Fruit fly (Drosophila melanogaster): ENCODE measurements around the gene Usp32.

Usp32 gene

DNA sequence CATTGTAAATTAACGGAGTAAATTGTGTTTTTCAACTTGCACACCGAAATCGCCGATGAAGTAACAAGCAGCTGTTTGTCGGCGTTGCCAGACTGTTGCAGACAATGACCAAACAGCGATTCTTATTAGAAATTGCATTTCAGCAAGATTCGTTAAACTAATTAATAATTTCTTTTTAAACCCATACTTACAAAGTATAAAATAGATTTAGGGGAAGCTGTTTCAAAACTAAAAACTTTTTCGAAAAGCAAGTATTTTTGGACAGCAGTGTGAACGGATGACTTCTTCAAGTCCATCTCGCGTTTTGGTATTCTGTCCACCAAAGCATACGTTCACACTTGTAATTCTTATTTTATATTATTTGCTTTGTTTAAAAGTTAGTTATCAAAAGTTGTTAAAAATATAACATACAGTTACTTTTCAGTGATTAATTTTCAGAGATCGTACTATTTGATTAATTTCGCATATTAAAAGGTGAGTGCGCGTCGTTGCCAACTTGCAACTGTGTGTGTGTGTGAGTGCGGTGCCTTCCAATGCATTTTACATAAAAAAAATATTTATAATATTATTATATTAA, 57.6 kb downstream of the Usp32 start, which contains the start of the genes CG8004 and RhoGDI (continued):
- TF ChIP-seq bigmax (GFP tag; optimal IDR thresholded peaks at IDR 0.05) (no peak), CG10267 (tag; optimal IDR thresholded peaks at IDR 0.05) (peak; percentile 78), CG10274 (GFP tag; optimal IDR thresholded peaks at IDR 0.05) (no peak), Eip74EF (GFP tag; optimal IDR thresholded peaks at IDR 0.05) (peak in 1 of 2 experiments; percentile 24), CG7556 (GFP tag; optimal IDR thresholded peaks at IDR 0.05) (peak; percentile 14), caup (GFP tag; optimal IDR thresholded peaks at IDR 0.05; ENCODE audit: severe bottlenecking) (peak; percentile 29), esg (GFP tag; conservative IDR thresholded peaks at IDR 0.05) (peak; percentile 51), Taf1 (GFP tag; IDR thresholded peaks at IDR 0.05) (peak; percentile 9; the same call in 1 of the 2 replicates), CG14050 (GFP tag; IDR thresholded peaks at IDR 0.05) (peak; percentile 43; the same call in 2 of the 3 replicates), CG10565 (GFP tag; optimal IDR thresholded peaks at IDR 0.05) (no peak), CG13123 (GFP tag; optimal IDR thresholded peaks at IDR 0.05) (peak; percentile 45), CG8281 (tag; optimal IDR thresholded peaks at IDR 0.05) (no peak), ara (GFP tag; IDR thresholded peaks at IDR 0.05) (no peak), Doc2 (GFP tag; IDR thresholded peaks at IDR 0.05) (no peak), nom (GFP tag; optimal IDR thresholded peaks at IDR 0.05) (peak; percentile 5), mld (GFP tag; IDR thresholded peaks at IDR 0.05; ENCODE audit: partially characterized antibody) (no peak), CG4424 (GFP tag; optimal IDR thresholded peaks at IDR 0.05) (peak; percentile 57), Sox100B (GFP tag; optimal IDR thresholded peaks at IDR 0.05) (no peak), CG17359 (tag; optimal IDR thresholded peaks at IDR 0.05) (peak; percentile 65), pho (GFP tag; optimal IDR thresholded peaks at IDR 0.05) (peak; percentile 76), Ravus (GFP tag; IDR thresholded peaks at IDR 0.05) (no peak), CG7839 (tag; optimal IDR thresholded peaks at IDR 0.05) (peak; percentile 60), Lpt (GFP tag; optimal IDR thresholded peaks at IDR 0.05) (no peak), CG1792 (GFP tag; optimal IDR thresholded peaks at IDR 0.05) (peak; percentile 42), vvl (GFP tag; IDR thresholded peaks at IDR 0.05) (peak; percentile 76), E2f2 (GFP tag; IDR thresholded peaks at IDR 0.05) (peak; percentile 52), CG17829 (tag; optimal IDR thresholded peaks at IDR 0.05) (peak; percentile 79), maf-S (GFP tag; optimal IDR thresholded peaks at IDR 0.05) (peak; percentile 61), CG10959 (GFP tag; IDR thresholded peaks at IDR 0.05) (no peak), Bgb (GFP tag; IDR thresholded peaks at IDR 0.05; ENCODE audit: partially characterized antibody) (no peak), Atf-2 (GFP tag; optimal IDR thresholded peaks at IDR 0.05) (peak; percentile 65), ase (GFP tag; IDR thresholded peaks at IDR 0.05) (no peak), CG2129 (GFP tag; IDR thresholded peaks at IDR 0.05; ENCODE audit: partially characterized antibody) (no peak), Atf6 (GFP tag; IDR thresholded peaks at IDR 0.05) (no peak; the same call in 1 of the 2 replicates), disco-r (GFP tag; optimal IDR thresholded peaks at IDR 0.05) (peak; percentile 35), slp2 (GFP tag; optimal IDR thresholded peaks at IDR 0.05) (peak; percentile 51), pan (optimal IDR thresholded peaks at IDR 0.05) (no peak), pan (GFP tag; optimal IDR thresholded peaks at IDR 0.05 in 1 of 2, IDR thresholded peaks at IDR 0.05 in 1 of 2) (peak in 1 of 2 experiments; percentile 75), repo (GFP tag; optimal IDR thresholded peaks at IDR 0.05) (peak; percentile 28), CoRest (tag; optimal IDR thresholded peaks at IDR 0.05) (peak; percentile 72), CG17186 (GFP tag; optimal IDR thresholded peaks at IDR 0.05) (peak; percentile 44), bbx (GFP tag; IDR thresholded peaks at IDR 0.05; ENCODE audit: partially characterized antibody) (no peak), Hmr (GFP tag; optimal IDR thresholded peaks at IDR 0.05) (peak; percentile 70), psq (GFP tag; optimal IDR thresholded peaks at IDR 0.05) (no peak), B-H1 (GFP tag; IDR thresholded peaks at IDR 0.05) (peak; percentile 23; the same call in 1 of the 3 replicates), C15 (GFP tag; IDR thresholded peaks at IDR 0.05) (0 out of 3 replicates have a peak, but pooled peaks have one; percentile 19), Six4 (GFP tag; optimal IDR thresholded peaks at IDR 0.05) (peak; percentile 44), CG9727 (GFP tag; optimal IDR thresholded peaks at IDR 0.05) (peak; percentile 55), her (GFP tag; optimal IDR thresholded peaks at IDR 0.05) (peak; percentile 36), CG2199 (GFP tag; IDR thresholded peaks at IDR 0.05) (no peak)

All from whole organism, embryonic.